Worm (Caenorhabditis elegans) whole organism, L3 larva: ENCODE measurements around the gene C37E2.2.

Experiments used
- egl-27 ChIP-seq: sonication (generic microtip); optimal IDR thresholded peaks from 4 replicates; lab custom pipeline; 2017; ENCODE audit warnings: missing biosample characterization, missing genetic modification reagents, missing genetic modification characterization
- mml-1 ChIP-seq: fragments of 150-350 bp; sonication (generic microtip); optimal IDR thresholded peaks from 3 replicates; lab custom pipeline; 2014; ENCODE audit warnings: missing biosample characterization, missing genetic modification characterization
- nhr-237 ChIP-seq: fragments of 150-350 bp; optimal IDR thresholded peaks from 2 replicates; lab custom pipeline; 2014; ENCODE audit warnings: missing biosample characterization, missing genetic modification characterization
- nhr-43 ChIP-seq: sonication (generic microtip); optimal IDR thresholded peaks from 2 replicates; lab custom pipeline; 2016; ENCODE audit warnings: mild to moderate bottlenecking, missing genetic modification characterization, missing compliant biosample characterization; ENCODE audit not compliant: poor library complexity, severe bottlenecking
- nhr-76 ChIP-seq: fragments of 150-350 bp; sonication (generic microtip); optimal IDR thresholded peaks from 5 replicates; lab custom pipeline; 2014; ENCODE audit warnings: missing biosample characterization, missing genetic modification characterization
- pqm-1 ChIP-seq: fragments of 150-350 bp; optimal IDR thresholded peaks from 2 replicates; lab custom pipeline; 2017; ENCODE audit warnings: missing biosample characterization, missing genetic modification characterization, inconsistent platforms

DNA sequence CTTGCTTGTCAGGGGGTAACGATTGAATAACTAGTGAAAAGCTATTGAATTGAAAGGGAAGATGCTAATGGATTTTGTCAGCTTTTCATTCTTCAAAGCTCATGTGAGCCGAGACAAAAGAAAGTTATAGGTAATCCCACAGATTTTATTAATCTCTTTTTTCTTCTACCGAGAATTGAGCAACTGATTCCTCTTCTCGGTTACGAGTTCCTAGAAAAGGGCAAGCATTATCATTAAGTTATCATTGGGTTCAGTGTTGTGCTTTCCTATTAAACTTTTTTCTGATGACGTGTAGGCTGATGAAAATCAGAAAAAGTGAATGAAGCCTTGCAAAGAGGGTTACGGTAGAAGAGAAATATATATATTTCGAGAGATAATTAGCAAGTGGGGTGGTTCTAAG lies 9.8 kb downstream of the C37E2.2 start:
- TF ChIP-seq mml-1 (tag; lab: Kevin White, UChicago) = no peak
- TF ChIP-seq egl-27 (tag; lab: Kevin White, UChicago) = no peak
- no peak for TF ChIP-seq nhr-76 (tag; lab: Kevin White, UChicago)
- TF ChIP-seq pqm-1 = no peak
- TF ChIP-seq nhr-237 = no peak
- TF ChIP-seq nhr-43 (tag; lab: Kevin White, UChicago) = no peak
